Worm (Caenorhabditis elegans) whole organism, L4 larva: ENCODE results near the gene C05A2.4.

Experiments used
- D1046.2 ChIP-seq: fragments of 200-800 bp; sonication (Bioruptor generic); IDR thresholded peaks from 2 replicates; pipeline ENCODE4 v1.3.6; 2022; ENCODE audit warnings: missing genetic modification characterization, missing compliant biosample characterization
- F37D6.2 ChIP-seq: sonication (generic microtip); optimal IDR thresholded peaks from 2 replicates; lab custom pipeline; 2016; ENCODE audit warnings: mild to moderate bottlenecking, missing genetic modification characterization, missing compliant biosample characterization
- F49E8.2 ChIP-seq: sonication (generic microtip); optimal IDR thresholded peaks from 2 replicates; lab custom pipeline; 2016; ENCODE audit warnings: missing compliant biosample characterization, mild to moderate bottlenecking, missing genetic modification characterization, borderline replicate concordance
- Y48G9A.11 ChIP-seq: fragments of 200-800 bp; sonication (Bioruptor generic); IDR thresholded peaks from 2 replicates; pipeline ENCODE4 v1.3.6; 2022; ENCODE audit warnings: missing genetic modification reagents, missing genetic modification characterization, missing compliant biosample characterization
- Y5F2A.4 ChIP-seq: fragments of 200-800 bp; sonication (Bioruptor generic); optimal IDR thresholded peaks from 2 replicates; lab custom pipeline; 2018; ENCODE audit warnings: mild to moderate bottlenecking, missing genetic modification characterization, missing compliant biosample characterization
- ZK546.5 ChIP-seq, 2 experiments: sonication (generic microtip); optimal IDR thresholded peaks; 2 replicates each; lab custom pipeline; 2017; ENCODE audit warnings: missing biosample characterization in 2 of 2, missing genetic modification characterization in 2 of 2
- aha-1 ChIP-seq: fragments of 150-350 bp; peaks from one replicate; lab custom pipeline; 2014; ENCODE audit warnings: missing biosample characterization, missing genetic modification characterization
- aly-2 ChIP-seq: sonication (generic microtip); optimal IDR thresholded peaks from 2 replicates; lab custom pipeline; 2018; ENCODE audit warnings: missing biosample characterization, missing genetic modification characterization
- ama-1 ChIP-seq: fragments of 150-350 bp; optimal IDR thresholded peaks from 2 replicates; lab custom pipeline; 2014; ENCODE audit warnings: inconsistent platforms, mixed read lengths
- arid-1 ChIP-seq: fragments of 200-800 bp; sonication (Bioruptor generic); conservative IDR thresholded peaks from 2 replicates; pipeline ENCODE4 v1.3.6; 2022; ENCODE audit warnings: missing genetic modification reagents, missing genetic modification characterization, missing compliant biosample characterization
- ceh-20 ChIP-seq: fragments of 200-800 bp; sonication (Bioruptor generic); IDR thresholded peaks from 2 replicates; pipeline ENCODE4 v1.3.6; 2022; ENCODE audit warnings: missing genetic modification reagents, missing genetic modification characterization, missing compliant biosample characterization
- ceh-32 ChIP-seq: sonication (generic microtip); optimal IDR thresholded peaks from 2 replicates; lab custom pipeline; 2016; ENCODE audit warnings: mild to moderate bottlenecking, missing genetic modification characterization, missing compliant biosample characterization; ENCODE audit not compliant: poor library complexity
- ctbp-1 ChIP-seq: fragments of 200-800 bp; sonication (Bioruptor generic); IDR thresholded peaks from 2 replicates; pipeline ENCODE4 v1.3.6; 2022; ENCODE audit warnings: missing genetic modification reagents, missing genetic modification characterization, missing compliant biosample characterization
- daf-16 ChIP-seq, 3 experiments: sonication (generic microtip); optimal IDR thresholded peaks; 2 replicates each; lab custom pipeline; 2016 to 2017; ENCODE audit warnings: missing genetic modification characterization in 3 of 3, missing genetic modification reagents in 3 of 3, mild to moderate bottlenecking in 2 of 3, missing compliant biosample characterization in 2 of 3, missing biosample characterization in 1 of 3, moderate library complexity in 1 of 3
- dpl-1 ChIP-seq: fragments of 150-350 bp; optimal IDR thresholded peaks from 2 replicates; lab custom pipeline; 2014; ENCODE audit warnings: missing biosample characterization, missing genetic modification reagents, missing genetic modification characterization
- fkh-10 ChIP-seq: fragments of 150-350 bp; optimal IDR thresholded peaks from 2 replicates; lab custom pipeline; 2014; ENCODE audit warnings: missing biosample characterization, missing genetic modification reagents, missing genetic modification characterization
- gei-8 ChIP-seq: fragments of 200-800 bp; sonication (Bioruptor generic); optimal IDR thresholded peaks from 2 replicates; lab custom pipeline; 2018; ENCODE audit warnings: mild to moderate bottlenecking, missing genetic modification characterization, missing compliant biosample characterization
- hlh-11 ChIP-seq: fragments of 200-800 bp; sonication (Bioruptor generic); optimal IDR thresholded peaks from 2 replicates; lab custom pipeline; 2018; ENCODE audit warnings: mild to moderate bottlenecking, missing genetic modification characterization, missing compliant biosample characterization
- hlh-30 ChIP-seq: sonication (generic microtip); optimal IDR thresholded peaks from 2 replicates; lab custom pipeline; 2017; ENCODE audit warnings: antibody characterized with exemption, mild to moderate bottlenecking, missing genetic modification characterization, missing compliant biosample characterization; ENCODE audit not compliant: insufficient read depth
- hmg-1.1 ChIP-seq: fragments of 200-800 bp; sonication (Bioruptor generic); IDR thresholded peaks from 2 replicates; pipeline ENCODE4 v1.3.6; 2022; ENCODE audit warnings: missing genetic modification reagents, missing genetic modification characterization, missing compliant biosample characterization
- lim-7 ChIP-seq: fragments of 200-800 bp; sonication (Bioruptor generic); IDR thresholded peaks from 2 replicates; pipeline ENCODE4 v1.3.6; 2022; ENCODE audit warnings: missing genetic modification characterization, missing compliant biosample characterization
- lin-1 ChIP-seq: fragments of 200-800 bp; sonication (Bioruptor generic); IDR thresholded peaks from 2 replicates; pipeline ENCODE4 v1.3.6; 2022; ENCODE audit warnings: missing genetic modification reagents, missing genetic modification characterization, missing compliant biosample characterization
- lin-29 ChIP-seq: fragments of 200-800 bp; sonication (Bioruptor generic); IDR thresholded peaks from 2 replicates; pipeline ENCODE4 v1.3.6; 2022; ENCODE audit warnings: missing genetic modification reagents, missing genetic modification characterization, missing compliant biosample characterization
- lin-38 ChIP-seq: fragments of 200-800 bp; sonication (Bioruptor generic); IDR thresholded peaks from 2 replicates; pipeline ENCODE4 v1.3.6; 2022; ENCODE audit warnings: missing genetic modification reagents, missing genetic modification characterization, missing compliant biosample characterization
- lir-3 ChIP-seq: sonication (generic microtip); optimal IDR thresholded peaks from 2 replicates; lab custom pipeline; 2016; ENCODE audit warnings: mild to moderate bottlenecking, missing genetic modification characterization, missing compliant biosample characterization
- lsy-2 ChIP-seq, 2 experiments: fragments of 150-350 bp in 1 of 2; sonication (generic microtip) in 1 of 2; optimal IDR thresholded peaks; 2 replicates each; lab custom pipeline; 2014 to 2017; ENCODE audit warnings: missing biosample characterization in 2 of 2, missing genetic modification characterization in 2 of 2
- madf-5 ChIP-seq, 2 experiments: fragments of 200-800 bp; sonication (Bioruptor generic); IDR thresholded peaks; 2 replicates each; pipeline ENCODE4 v1.3.6; 2022; ENCODE audit warnings: missing compliant biosample characterization in 2 of 2, missing genetic modification characterization in 2 of 2
- mes-2 ChIP-seq: sonication (generic microtip); optimal IDR thresholded peaks from 2 replicates; lab custom pipeline; 2016; ENCODE audit warnings: missing genotype, mild to moderate bottlenecking, missing genetic modification characterization, missing compliant biosample characterization; ENCODE audit not compliant: poor library complexity, severe bottlenecking
- nhr-11 ChIP-seq: fragments of 150-350 bp; optimal IDR thresholded peaks from 2 replicates; lab custom pipeline; 2014; ENCODE audit warnings: missing biosample characterization, missing genetic modification characterization
- nhr-237 ChIP-seq: sonication (generic microtip); optimal IDR thresholded peaks from 2 replicates; lab custom pipeline; 2017; ENCODE audit warnings: missing biosample characterization, missing genetic modification characterization
- nhr-28 ChIP-seq: fragments of 150-350 bp; optimal IDR thresholded peaks from 2 replicates; lab custom pipeline; 2014; ENCODE audit warnings: missing biosample characterization, missing genetic modification characterization
- nhr-41 ChIP-seq: fragments of 200-800 bp; sonication (Bioruptor generic); IDR thresholded peaks from 2 replicates; pipeline ENCODE4 v1.3.6; 2022; ENCODE audit warnings: missing genetic modification reagents, missing genetic modification characterization, missing compliant biosample characterization
- nhr-42 ChIP-seq: fragments of 200-800 bp; sonication (Bioruptor generic); IDR thresholded peaks from 2 replicates; pipeline ENCODE4 v1.3.6; 2022; ENCODE audit warnings: missing genetic modification characterization, missing compliant biosample characterization
- nhr-48 ChIP-seq: sonication (generic microtip); optimal IDR thresholded peaks from 2 replicates; lab custom pipeline; 2016; ENCODE audit warnings: mild to moderate bottlenecking, missing genetic modification characterization, missing compliant biosample characterization
- nhr-6 ChIP-seq: fragments of 150-350 bp; optimal IDR thresholded peaks from 2 replicates; lab custom pipeline; 2014; ENCODE audit warnings: missing biosample characterization, missing genetic modification characterization
- nhr-77 ChIP-seq: fragments of 150-350 bp; optimal IDR thresholded peaks from 2 replicates; lab custom pipeline; 2014; ENCODE audit warnings: missing biosample characterization, missing genetic modification characterization
- pha-4 ChIP-seq, 2 experiments: fragments of 150-350 bp in 1 of 2; fragments of 200-800 bp in 1 of 2; sonication (Bioruptor generic) in 1 of 2; IDR thresholded peaks in 1 of 2; optimal IDR thresholded peaks in 1 of 2; 2 replicates each; pipeline versions ENCODE4 v1.3.6 to Lab custom; 2014 to 2022; ENCODE audit warnings: missing genetic modification characterization in 2 of 2, missing genetic modification reagents in 2 of 2, missing biosample characterization in 1 of 2, missing compliant biosample characterization in 1 of 2
- saeg-2 ChIP-seq: fragments of 200-800 bp; sonication (Bioruptor generic); IDR thresholded peaks from 2 replicates; pipeline ENCODE4 v1.3.6; 2022; ENCODE audit warnings: missing genetic modification reagents, missing genetic modification characterization, missing compliant biosample characterization
- set-16 ChIP-seq: fragments of 200-800 bp; sonication (Bioruptor generic); IDR thresholded peaks from 2 replicates; pipeline ENCODE4 v1.3.6; 2022; ENCODE audit warnings: missing genetic modification reagents, missing genetic modification characterization, missing compliant biosample characterization
- snpc-1.2 ChIP-seq: fragments of 200-800 bp; sonication (Bioruptor generic); IDR thresholded peaks from 2 replicates; pipeline ENCODE4 v1.3.6; 2022; ENCODE audit warnings: missing genetic modification reagents, missing genetic modification characterization, missing compliant biosample characterization
- snpc-4 ChIP-seq: fragments of 150-350 bp; optimal IDR thresholded peaks from 2 replicates; lab custom pipeline; 2014; ENCODE audit warnings: missing biosample characterization, missing genetic modification characterization
- tag-97 ChIP-seq: fragments of 200-800 bp; sonication (Bioruptor generic); IDR thresholded peaks from 2 replicates; pipeline ENCODE4 v1.3.6; 2022; ENCODE audit warnings: missing genetic modification characterization, missing compliant biosample characterization
- unc-62 ChIP-seq, 3 experiments: fragments of 150-350 bp in 1 of 3; sonication (generic microtip); optimal IDR thresholded peaks in 2 of 3; peaks in 1 of 3; 1 replicate in 1 of 3; 2 replicates in 2 of 3; lab custom pipeline; 2014 to 2017; ENCODE audit warnings: missing biosample characterization in 3 of 3, missing genetic modification characterization in 3 of 3, missing genetic modification reagents in 3 of 3, missing genotype in 1 of 3
- zip-11 ChIP-seq: fragments of 200-800 bp; sonication (Bioruptor generic); IDR thresholded peaks from 2 replicates; pipeline ENCODE4 v1.3.6; 2022; ENCODE audit warnings: missing genetic modification characterization, missing compliant biosample characterization
- ztf-7 ChIP-seq: fragments of 150-350 bp; optimal IDR thresholded peaks from 2 replicates; lab custom pipeline; 2014; ENCODE audit warnings: missing biosample characterization, missing genetic modification characterization

The C05A2.4 gene

DNA sequence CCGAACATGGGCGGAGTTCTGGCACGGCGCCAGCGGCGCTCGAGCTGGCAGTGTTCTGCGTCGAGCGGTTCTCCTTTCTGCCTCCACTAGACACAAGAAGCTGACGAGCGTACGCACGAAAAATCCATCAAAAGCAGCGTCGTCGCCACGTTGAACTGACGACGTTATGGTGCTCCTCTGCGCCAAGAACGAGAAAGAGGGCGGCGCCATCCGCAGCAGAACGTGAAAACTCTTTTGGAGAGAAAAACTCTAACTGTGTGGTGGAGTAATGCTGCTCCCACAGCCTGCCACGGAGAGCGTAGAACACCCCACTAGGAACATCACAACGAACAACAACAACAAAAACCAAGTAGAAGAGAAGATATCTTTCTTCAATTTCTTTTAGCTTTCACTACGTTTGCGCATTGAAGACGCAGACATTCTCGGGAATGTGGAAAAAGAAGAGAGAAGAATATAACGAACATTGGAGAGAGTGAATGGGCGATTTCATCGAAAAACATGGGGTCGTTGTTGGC is 26.7 kb downstream of the C05A2.4 start (continued):
- no peak for TF ChIP-seq arid-1 (GFP tag; lab: Robert Waterston, UW)
- no peak for TF ChIP-seq lir-3 (tag; lab: Kevin White, UChicago)
- peak in 1 of 2 experiments; percentile 93 for TF ChIP-seq unc-62 (GFP tag; optimal IDR thresholded peaks at IDR 0.05 in 1 of 2; lab: Kevin White, UChicago)
- no peak for TF ChIP-seq unc-62 (tag; optimal IDR thresholded peaks at IDR 0.05; lab: Kevin White, UChicago)
- no peak for TF ChIP-seq D1046.2 (GFP tag; lab: Robert Waterston, UW)
- peak; percentile 97 for TF ChIP-seq aha-1
- TF ChIP-seq ctbp-1: 0 out of 2 replicates have a peak, but pooled peaks have one; percentile 37
- TF ChIP-seq zip-11 (GFP tag; lab: Robert Waterston, UW): no peak
- TF ChIP-seq nhr-41 (GFP tag; lab: Robert Waterston, UW): no peak
- TF ChIP-seq daf-16 (GFP tag; optimal IDR thresholded peaks at IDR 0.05; lab: Kevin White, UChicago): peak in 1 of 2 experiments; percentile 68
- TF ChIP-seq daf-16 (tag; optimal IDR thresholded peaks at IDR 0.05; lab: Kevin White, UChicago): no peak
- TF ChIP-seq nhr-42 (GFP tag; lab: Robert Waterston, UW): no peak
- TF ChIP-seq Y48G9A.11 (GFP tag; lab: Robert Waterston, UW): no peak
- TF ChIP-seq pha-4 (GFP tag; IDR thresholded peaks at IDR 0.05; lab: Robert Waterston, UW): no peak
- TF ChIP-seq pha-4 (tag; optimal IDR thresholded peaks at IDR 0.05; lab: Kevin White, UChicago): no peak
- TF ChIP-seq madf-5 (GFP tag; IDR thresholded peaks at IDR 0.05; lab: Robert Waterston, UW): no peak
- TF ChIP-seq lim-7 (GFP tag; lab: Robert Waterston, UW): no peak
- no peak for TF ChIP-seq lin-1 (GFP tag; lab: Robert Waterston, UW)

DNA sequence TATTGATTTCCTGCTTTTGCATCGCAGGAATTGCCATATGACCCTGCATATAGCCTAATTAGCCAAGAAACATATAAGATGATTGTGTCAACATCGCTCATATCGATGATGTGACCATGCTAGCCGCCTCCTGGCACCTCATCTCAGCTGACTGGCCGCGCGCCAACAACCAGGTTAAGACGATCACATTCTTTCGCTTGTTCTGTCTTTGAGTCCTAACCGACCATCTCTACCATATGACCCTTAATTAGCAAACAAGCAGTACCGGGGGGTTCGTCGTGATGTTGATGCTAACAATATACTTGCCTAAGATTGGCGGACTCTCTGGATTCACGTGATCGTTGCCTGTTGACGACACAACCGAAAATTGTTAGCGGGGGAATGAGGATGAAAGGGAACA is 27.3 kb downstream of the C05A2.4 start:
- no peak for TF ChIP-seq lsy-2 (tag; optimal IDR thresholded peaks at IDR 0.05; lab: Kevin White, UChicago)
- no peak for TF ChIP-seq ztf-7 (tag; lab: Kevin White, UChicago)
- TF ChIP-seq Y5F2A.4: no peak
- no peak for TF ChIP-seq snpc-1.2 (GFP tag; lab: Robert Waterston, UW)
- TF ChIP-seq nhr-11 (tag; lab: Kevin White, UChicago): peak; percentile 38
- no peak for TF ChIP-seq fkh-10 (GFP tag; lab: Kevin White, UChicago)
- no peak for TF ChIP-seq zip-11 (GFP tag; lab: Robert Waterston, UW)
- peak; percentile 23 for TF ChIP-seq hlh-11 (tag; lab: Kevin White, UChicago)
- TF ChIP-seq nhr-237 (tag; lab: Kevin White, UChicago): no peak
- no peak for TF ChIP-seq lin-38
- no peak for TF ChIP-seq pha-4 (GFP tag; IDR thresholded peaks at IDR 0.05; lab: Robert Waterston, UW)
- TF ChIP-seq pha-4 (tag; optimal IDR thresholded peaks at IDR 0.05; lab: Kevin White, UChicago): peak; percentile 21
- TF ChIP-seq snpc-4 (tag; lab: Kevin White, UChicago): no peak
- no peak for TF ChIP-seq hmg-1.1
- peak; percentile 23 for TF ChIP-seq nhr-28 (tag; lab: Kevin White, UChicago)
- no peak for TF ChIP-seq ceh-20 (GFP tag; lab: Robert Waterston, UW)
- 0 out of 2 replicates have a peak, but pooled peaks have one; percentile 12 for TF ChIP-seq set-16
- TF ChIP-seq ama-1 (lab: Kevin White, UChicago): no peak
- TF ChIP-seq nhr-42 (GFP tag; lab: Robert Waterston, UW): no peak
- TF ChIP-seq gei-8 (GFP tag; lab: Kevin White, UChicago): no peak
- TF ChIP-seq daf-16 (GFP tag; optimal IDR thresholded peaks at IDR 0.05; lab: Kevin White, UChicago): no peak
- TF ChIP-seq daf-16 (tag; optimal IDR thresholded peaks at IDR 0.05; lab: Kevin White, UChicago): peak; percentile 9
- peak; percentile 93 for TF ChIP-seq hlh-30 (tag; lab: Kevin White, UChicago)
- no peak for TF ChIP-seq mes-2 (tag; lab: Kevin White, UChicago)

ce11 chrV:10723181-10723580 is 27.9 kb downstream of the C05A2.4 start:
- no peak for TF ChIP-seq ceh-32 (tag; lab: Kevin White, UChicago)
- no peak for TF ChIP-seq F49E8.2 (tag; lab: Kevin White, UChicago)
- TF ChIP-seq lir-3 (tag; lab: Kevin White, UChicago): no peak
- TF ChIP-seq nhr-28 (tag; lab: Kevin White, UChicago): no peak
- no peak for TF ChIP-seq nhr-11 (tag; lab: Kevin White, UChicago)
- no peak for TF ChIP-seq F37D6.2 (tag; lab: Kevin White, UChicago)
- TF ChIP-seq ztf-7 (tag; lab: Kevin White, UChicago): no peak
- no peak for TF ChIP-seq tag-97
- no peak for TF ChIP-seq mes-2 (tag; lab: Kevin White, UChicago)
- no peak for TF ChIP-seq nhr-48 (tag; lab: Kevin White, UChicago)
- TF ChIP-seq ZK546.5 (tag; optimal IDR thresholded peaks at IDR 0.05; lab: Kevin White, UChicago): no peak
- peak; percentile 89 for TF ChIP-seq aha-1
- peak; percentile 30 for TF ChIP-seq nhr-6
- no peak for TF ChIP-seq dpl-1 (GFP tag; lab: Kevin White, UChicago)
- TF ChIP-seq lin-29 (GFP tag; lab: Robert Waterston, UW): no peak
- TF ChIP-seq saeg-2 (GFP tag; lab: Robert Waterston, UW): no peak
- peak in 1 of 2 experiments; percentile 19 for TF ChIP-seq lsy-2 (tag; optimal IDR thresholded peaks at IDR 0.05; lab: Kevin White, UChicago)
- TF ChIP-seq nhr-77 (tag; lab: Kevin White, UChicago): no peak
- TF ChIP-seq aly-2: no peak
- no peak for TF ChIP-seq Y5F2A.4
